Fruit fly (Drosophila melanogaster): ENCODE results near the gene NLaz.

The NLaz gene

DNA sequence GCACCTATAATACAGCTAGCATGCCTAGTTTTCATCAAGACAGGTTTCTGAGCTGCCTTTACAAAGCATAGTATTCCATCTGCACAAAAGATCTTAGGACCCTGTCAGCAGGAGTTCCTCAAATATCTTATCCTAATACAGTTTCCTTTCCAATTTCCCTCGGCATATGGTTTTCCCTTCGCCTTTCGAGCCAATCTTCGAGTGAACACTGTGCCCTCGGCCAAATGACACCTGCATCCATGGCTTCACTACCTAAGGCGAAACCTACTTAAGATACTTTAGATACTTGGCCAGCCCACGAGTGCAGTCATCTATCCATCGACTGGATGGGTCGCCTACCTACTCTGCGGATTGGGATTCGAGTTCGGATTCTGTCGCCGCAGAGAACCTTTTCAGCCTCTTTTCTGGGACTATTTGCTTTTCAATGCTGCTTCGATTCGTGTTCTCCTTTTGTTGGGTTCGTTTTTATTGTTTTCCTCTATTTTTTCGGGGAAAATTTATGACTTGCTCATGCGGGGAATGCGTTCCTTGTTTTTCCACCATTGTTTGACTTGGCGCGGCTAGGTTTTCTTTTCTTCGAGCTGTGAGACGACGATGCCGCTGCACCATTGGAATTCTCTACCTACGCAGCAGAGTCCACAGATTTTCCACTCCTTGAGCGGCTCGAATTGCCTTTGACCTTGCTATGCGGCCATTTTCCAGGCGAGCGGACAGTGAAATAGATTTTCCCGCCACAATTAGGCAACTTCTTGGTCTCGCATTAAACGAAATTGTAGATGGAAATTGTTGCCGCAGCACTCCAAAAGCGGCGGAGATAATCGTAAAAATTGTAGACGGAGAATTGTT lies 49.4 kb upstream of the NLaz start:
- TF ChIP-seq tll (GFP tag; optimal IDR thresholded peaks at IDR 0.05): peak in 1 of 2 experiments; percentile 97
- no peak for TF ChIP-seq CG1529 (GFP tag; optimal IDR thresholded peaks at IDR 0.05)
- peak; percentile 71 for TF ChIP-seq twi (tag; optimal IDR thresholded peaks at IDR 0.05)
- peak; percentile 97 for TF ChIP-seq pros (GFP tag; optimal IDR thresholded peaks at IDR 0.05)
- TF ChIP-seq Med (GFP tag): no peak
- TF ChIP-seq CG7745 (tag; optimal IDR thresholded peaks at IDR 0.05): peak; percentile 86
- peak; percentile 99 for TF ChIP-seq CG15479 (GFP tag; optimal IDR thresholded peaks at IDR 0.05)
- TF ChIP-seq en (GFP tag; optimal IDR thresholded peaks at IDR 0.05): no peak
- peak in 1 of 3 experiments; percentile 84 for TF ChIP-seq Stat92E (GFP tag; optimal IDR thresholded peaks at IDR 0.05)
- TF ChIP-seq kni (GFP tag; optimal IDR thresholded peaks at IDR 0.05): peak; percentile 94
- TF ChIP-seq zen (tag; optimal IDR thresholded peaks at IDR 0.05): peak; percentile 61
- peak; percentile 51 for TF ChIP-seq D19A (tag; optimal IDR thresholded peaks at IDR 0.05)
- TF ChIP-seq ac (GFP tag; optimal IDR thresholded peaks at IDR 0.05): peak; percentile 76
- TF ChIP-seq cad (GFP tag; optimal IDR thresholded peaks at IDR 0.05): peak; percentile 90
- TF ChIP-seq D (optimal IDR thresholded peaks at IDR 0.05): peak; percentile 94
- peak; percentile 34 for TF ChIP-seq D (GFP tag; optimal IDR thresholded peaks at IDR 0.05)
- peak; percentile 9 for TF ChIP-seq sd (tag; optimal IDR thresholded peaks at IDR 0.05)
- TF ChIP-seq grau (tag; optimal IDR thresholded peaks at IDR 0.05): peak; percentile 72
- no peak for TF ChIP-seq CG8359 (GFP tag; optimal IDR thresholded peaks at IDR 0.05; ENCODE audit: borderline replicate concordance)
- no peak for TF ChIP-seq yki (optimal IDR thresholded peaks at IDR 0.05)
- TF ChIP-seq Bteb2 (GFP tag; optimal IDR thresholded peaks at IDR 0.05): no peak
- no peak for TF ChIP-seq slbo (GFP tag; IDR thresholded peaks at IDR 0.05)

DNA sequence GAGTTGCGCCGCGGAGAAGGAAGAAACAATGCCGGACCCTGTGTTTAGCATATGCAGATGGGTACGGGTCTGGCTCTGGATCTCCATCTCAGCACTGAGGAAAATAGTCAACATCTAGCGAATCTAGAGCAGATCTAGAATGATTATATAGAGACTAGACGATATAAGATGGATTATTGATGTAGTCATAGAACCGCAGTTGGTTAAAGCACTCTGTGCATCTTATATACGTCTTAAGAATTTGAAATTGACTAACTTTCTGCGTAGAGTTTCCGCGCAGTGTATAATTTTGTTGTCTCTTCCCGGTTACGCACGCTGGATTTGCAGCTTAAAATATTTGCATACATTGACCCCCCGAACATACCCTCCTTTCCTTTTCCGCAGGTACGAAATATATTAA lies 48.1 kb upstream of the NLaz start:
- peak; percentile 30 for TF ChIP-seq sens (GFP tag)
- no peak for TF ChIP-seq CG13123 (GFP tag; optimal IDR thresholded peaks at IDR 0.05)
- TF ChIP-seq CG11247 (GFP tag; IDR thresholded peaks at IDR 0.05): no peak
- TF ChIP-seq Med (GFP tag): peak; percentile 18
- TF ChIP-seq bsh (GFP tag; optimal IDR thresholded peaks at IDR 0.05): peak in 1 of 2 experiments; percentile 36
- TF ChIP-seq zf30C (GFP tag; optimal IDR thresholded peaks at IDR 0.05): peak; percentile 7
- TF ChIP-seq trh (GFP tag; optimal IDR thresholded peaks at IDR 0.05): no peak
- peak; percentile 6 for TF ChIP-seq CG1603 (tag; optimal IDR thresholded peaks at IDR 0.05)
- no peak for TF ChIP-seq pros (GFP tag; optimal IDR thresholded peaks at IDR 0.05)
- TF ChIP-seq pnt (GFP tag; optimal IDR thresholded peaks at IDR 0.05): no peak
- TF ChIP-seq Ets65A (GFP tag): peak; percentile 76

DNA sequence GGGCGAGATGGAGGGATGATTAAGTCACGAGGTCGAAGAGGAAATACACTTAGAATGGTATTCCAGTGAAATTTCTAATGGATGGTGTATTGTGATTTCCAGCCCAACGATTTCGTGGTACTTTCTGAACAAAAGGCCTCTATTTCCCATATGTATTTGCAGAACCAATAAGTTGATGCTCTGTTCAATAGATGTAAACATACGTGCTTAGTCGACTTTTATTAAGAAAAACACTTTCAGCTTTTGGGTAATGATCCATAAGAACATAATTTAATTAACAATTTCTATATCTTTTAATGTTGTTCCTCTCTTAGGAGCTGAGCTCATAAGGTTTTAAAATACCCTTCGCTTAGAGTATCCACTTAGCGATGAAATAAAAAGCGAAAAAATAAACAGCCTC lies 44.0 kb upstream of the NLaz start:
- TF ChIP-seq D19A (tag; optimal IDR thresholded peaks at IDR 0.05): peak; percentile 86
- TF ChIP-seq gem (tag; optimal IDR thresholded peaks at IDR 0.05): peak; percentile 2
- TF ChIP-seq Sry-δ (GFP tag; optimal IDR thresholded peaks at IDR 0.05): no peak
- TF ChIP-seq sens (GFP tag): peak; percentile 54
- no peak for TF ChIP-seq Fer2 (tag; optimal IDR thresholded peaks at IDR 0.05)
- TF ChIP-seq Dll (GFP tag; IDR thresholded peaks at IDR 0.05; ENCODE audit: partially characterized antibody): no peak
- no peak for TF ChIP-seq CG13624 (GFP tag; optimal IDR thresholded peaks at IDR 0.05)
- no peak for TF ChIP-seq Xbp1 (GFP tag; optimal IDR thresholded peaks at IDR 0.05)
- no peak for TF ChIP-seq Aef1 (GFP tag; IDR thresholded peaks at IDR 0.05)
- TF ChIP-seq Optix (GFP tag; IDR thresholded peaks at IDR 0.05): no peak
- TF ChIP-seq knrl (GFP tag; IDR thresholded peaks at IDR 0.05; ENCODE audit: partially characterized antibody): no peak
- TF ChIP-seq h (optimal IDR thresholded peaks at IDR 0.05): no peak
- no peak for TF ChIP-seq unc-4 (GFP tag; IDR thresholded peaks at IDR 0.05; ENCODE audit: partially characterized antibody)
- TF ChIP-seq H15 (GFP tag; IDR thresholded peaks at IDR 0.05): no peak
- no peak for TF ChIP-seq lab (GFP tag; optimal IDR thresholded peaks at IDR 0.05)

Measured in whole organism, embryonic.